Fruit fly (Drosophila melanogaster) Kc167 (cell line): ENCODE data around the gene Sfp77F.

ENCODE experiments used
- Myc ChIP-seq: fragments of >200 bp; optimal IDR thresholded peaks from 2 replicates; lab custom pipeline; 2017; ENCODE audit warnings: missing external identifiers
- Sin3A ChIP-seq: fragments of >200 bp; optimal IDR thresholded peaks from 2 replicates; lab custom pipeline; 2018; ENCODE audit warnings: missing external identifiers
- h ChIP-seq: fragments of >200 bp; optimal IDR thresholded peaks from 3 replicates; lab custom pipeline; 2018; ENCODE audit warnings: missing external identifiers
- insv ChIP-seq: fragments of >200 bp; optimal IDR thresholded peaks from 3 replicates; lab custom pipeline; 2018; ENCODE audit warnings: missing external identifiers
- psq ChIP-seq: fragments of >200 bp; optimal IDR thresholded peaks from 2 replicates; lab custom pipeline; 2017; ENCODE audit warnings: missing external identifiers
- ttk ChIP-seq: sonication (Bioruptor generic); optimal IDR thresholded peaks from 2 replicates; lab custom pipeline; 2017; ENCODE audit warnings: missing external identifiers

Sfp77F gene

dm6 chr3L:20897317-20897716 is at the start of gene Sfp77F, which contains the start of gene CG43931:
Sfp77F (minus strand) TSS chr3L:20897417.
CG43931 (plus strand) TSS chr3L:20897557.
- TF ChIP-seq psq (lab: Kevin White, UChicago): no peak
- no peak for TF ChIP-seq insv

- TF ChIP-seq insv: no peak
- TF ChIP-seq psq (lab: Kevin White, UChicago): no peak
- no peak for TF ChIP-seq Sin3A (lab: Kevin White, UChicago)
- TF ChIP-seq Myc (lab: Kevin White, UChicago): no peak
- no peak for TF ChIP-seq h
- TF ChIP-seq ttk (lab: Kevin White, UChicago): no peak
These were observed 49.7 kb upstream of the Sfp77F start for dm6 chr3L:20946944-20947343.

dm6 chr3L:20946054-20946453 is 48.8 kb upstream of the Sfp77F start:
- no peak for TF ChIP-seq psq (lab: Kevin White, UChicago)
- no peak for TF ChIP-seq Sin3A (lab: Kevin White, UChicago)
- no peak for TF ChIP-seq Myc (lab: Kevin White, UChicago)
- no peak for TF ChIP-seq ttk (lab: Kevin White, UChicago)
- no peak for TF ChIP-seq insv
- no peak for TF ChIP-seq h

- no peak for TF ChIP-seq ttk (lab: Kevin White, UChicago)
These were observed 47.0 kb upstream of the Sfp77F start for dm6 chr3L:20944180-20944579.

dm6 chr3L:20942076-20942475 is 44.9 kb upstream of the Sfp77F start:
- no peak for TF ChIP-seq Myc (lab: Kevin White, UChicago)
- TF ChIP-seq ttk (lab: Kevin White, UChicago): no peak
- TF ChIP-seq h: no peak

- TF ChIP-seq h (no peak), Sin3A (lab: Kevin White, UChicago) (no peak), ttk (lab: Kevin White, UChicago) (no peak), Myc (lab: Kevin White, UChicago) (no peak)
These were observed 36.5 kb upstream of the Sfp77F start for dm6 chr3L:20933706-20934105.

dm6 chr3L:20932556-20932955 is 35.3 kb upstream of the Sfp77F start:
- TF ChIP-seq Myc (lab: Kevin White, UChicago) (no peak), Sin3A (lab: Kevin White, UChicago) (no peak), psq (lab: Kevin White, UChicago) (no peak), ttk (lab: Kevin White, UChicago) (no peak)

dm6 chr3L:20931510-20931909 is 34.3 kb upstream of the Sfp77F start:
- no peak for TF ChIP-seq ttk (lab: Kevin White, UChicago)
- TF ChIP-seq psq (lab: Kevin White, UChicago): no peak
- TF ChIP-seq Sin3A (lab: Kevin White, UChicago): no peak

- TF ChIP-seq psq (lab: Kevin White, UChicago): no peak
- TF ChIP-seq Sin3A (lab: Kevin White, UChicago): no peak
- TF ChIP-seq ttk (lab: Kevin White, UChicago): no peak
- TF ChIP-seq insv: no peak
- TF ChIP-seq h: no peak
- TF ChIP-seq Myc (lab: Kevin White, UChicago): no peak
These were observed 33.0 kb upstream of the Sfp77F start for dm6 chr3L:20930059-20930785.

dm6 chr3L:20929418-20929817 is 32.2 kb upstream of the Sfp77F start:
- TF ChIP-seq h (no peak), ttk (lab: Kevin White, UChicago) (no peak), insv (no peak), psq (lab: Kevin White, UChicago) (no peak), Sin3A (lab: Kevin White, UChicago) (no peak), Myc (lab: Kevin White, UChicago) (no peak)

dm6 chr3L:20927526-20927925 is 30.3 kb upstream of the Sfp77F start, which contains the start of gene CG10589:
CG10589 (plus strand) TSS chr3L:20927826.
- TF ChIP-seq Myc (lab: Kevin White, UChicago) (no peak), ttk (lab: Kevin White, UChicago) (no peak)

dm6 chr3L:20923030-20923591 is 25.9 kb upstream of the Sfp77F start:
- no peak for TF ChIP-seq ttk (lab: Kevin White, UChicago)
- TF ChIP-seq psq (lab: Kevin White, UChicago): no peak
- no peak for TF ChIP-seq h
- TF ChIP-seq insv: no peak
- TF ChIP-seq Sin3A (lab: Kevin White, UChicago): no peak
- no peak for TF ChIP-seq Myc (lab: Kevin White, UChicago)

dm6 chr3L:20922279-20922830 is 25.1 kb upstream of the Sfp77F start:
- TF ChIP-seq Myc (lab: Kevin White, UChicago): no peak
- no peak for TF ChIP-seq insv
- TF ChIP-seq psq (lab: Kevin White, UChicago): no peak
- TF ChIP-seq Sin3A (lab: Kevin White, UChicago): no peak
- no peak for TF ChIP-seq h
- TF ChIP-seq ttk (lab: Kevin White, UChicago): no peak
